Worm (Caenorhabditis elegans) whole organism, mixed stage, embryonic: ENCODE data around the gene K09H11.6.

ENCODE experiments used
- M03D4.4 ChIP-seq: sonication (generic microtip); optimal IDR thresholded peaks from 2 replicates; lab custom pipeline; 2017; ENCODE audit warnings: mild to moderate bottlenecking, missing genetic modification characterization, missing compliant biosample characterization
- bed-3 ChIP-seq: fragments of 200-800 bp; sonication (Bioruptor generic); optimal IDR thresholded peaks from 3 replicates; lab custom pipeline; 2018; ENCODE audit warnings: mild to moderate bottlenecking, missing genetic modification characterization, moderate library complexity, missing compliant biosample characterization
- blmp-1 ChIP-seq: fragments of 150-350 bp; optimal IDR thresholded peaks from 2 replicates; lab custom pipeline; 2014; ENCODE audit warnings: missing biosample characterization, missing genetic modification characterization
- ceh-43 ChIP-seq: fragments of 200-800 bp; sonication (Bioruptor generic); optimal IDR thresholded peaks from 2 replicates; lab custom pipeline; 2018; ENCODE audit warnings: mild to moderate bottlenecking, missing genetic modification characterization, moderate library complexity, missing compliant biosample characterization
- ces-1 ChIP-seq: fragments of 150-350 bp; optimal IDR thresholded peaks from 2 replicates; lab custom pipeline; 2014; ENCODE audit warnings: missing biosample characterization, missing genetic modification reagents, missing genetic modification characterization
- cnd-1 ChIP-seq: fragments of 200-800 bp; sonication (Bioruptor generic); optimal IDR thresholded peaks from 2 replicates; lab custom pipeline; 2018; ENCODE audit warnings: mild to moderate bottlenecking, missing genetic modification characterization, missing compliant biosample characterization
- drap-1 ChIP-seq: fragments of 200-800 bp; sonication (Bioruptor generic); optimal IDR thresholded peaks from 3 replicates; lab custom pipeline; 2018; ENCODE audit warnings: mild to moderate bottlenecking, missing genetic modification characterization, missing compliant biosample characterization
- flh-1 ChIP-seq: fragments of 200-800 bp; sonication (Bioruptor generic); optimal IDR thresholded peaks from 2 replicates; lab custom pipeline; 2018; ENCODE audit warnings: mild to moderate bottlenecking, missing genetic modification characterization, moderate library complexity, missing compliant biosample characterization
- ham-2 ChIP-seq: fragments of 200-800 bp; sonication (Bioruptor generic); optimal IDR thresholded peaks from 2 replicates; lab custom pipeline; 2018; ENCODE audit warnings: mild to moderate bottlenecking, missing genetic modification characterization, missing compliant biosample characterization
- hlh-1 ChIP-seq: fragments of 150-350 bp; optimal IDR thresholded peaks from 2 replicates; lab custom pipeline; 2014; ENCODE audit warnings: missing biosample characterization, missing genetic modification reagents, missing genetic modification characterization
- lin-13 ChIP-seq: fragments of 150-350 bp; optimal IDR thresholded peaks from 2 replicates; lab custom pipeline; 2014; ENCODE audit warnings: missing biosample characterization, missing genetic modification characterization
- lin-32 ChIP-seq: fragments of 200-800 bp; sonication (Bioruptor generic); optimal IDR thresholded peaks from 2 replicates; lab custom pipeline; 2018; ENCODE audit warnings: mild to moderate bottlenecking, missing genetic modification characterization, missing compliant biosample characterization
- lsy-2 ChIP-seq: fragments of 150-350 bp; optimal IDR thresholded peaks from 2 replicates; lab custom pipeline; 2014; ENCODE audit warnings: missing biosample characterization, missing genetic modification characterization
- mab-5 ChIP-seq: fragments of 150-350 bp; optimal IDR thresholded peaks from 2 replicates; lab custom pipeline; 2014; ENCODE audit warnings: missing biosample characterization, missing genetic modification characterization
- mep-1 ChIP-seq: fragments of 150-350 bp; optimal IDR thresholded peaks from 2 replicates; lab custom pipeline; 2017; ENCODE audit warnings: missing biosample characterization, missing genetic modification reagents, missing genetic modification characterization, inconsistent platforms
- mls-2 ChIP-seq: sonication (generic microtip); optimal IDR thresholded peaks from 2 replicates; lab custom pipeline; 2016; ENCODE audit warnings: mild to moderate bottlenecking, missing genetic modification characterization, moderate library complexity, missing compliant biosample characterization
- nhr-12 ChIP-seq: fragments of 150-350 bp; optimal IDR thresholded peaks from 2 replicates; lab custom pipeline; 2014; ENCODE audit warnings: missing biosample characterization, missing genetic modification characterization
- nhr-28 ChIP-seq: fragments of 150-350 bp; optimal IDR thresholded peaks from 2 replicates; lab custom pipeline; 2014; ENCODE audit warnings: missing biosample characterization, missing genetic modification characterization
- pha-4 ChIP-seq: fragments of 150-350 bp; optimal IDR thresholded peaks from 2 replicates; lab custom pipeline; 2018; ENCODE audit warnings: missing biosample characterization, missing genetic modification reagents, missing genetic modification characterization
- snpc-4 ChIP-seq: fragments of 150-350 bp; optimal IDR thresholded peaks from 2 replicates; lab custom pipeline; 2014; ENCODE audit warnings: missing biosample characterization, missing genetic modification characterization
- unc-120 ChIP-seq: sonication (generic microtip); optimal IDR thresholded peaks from 2 replicates; lab custom pipeline; 2017; ENCODE audit warnings: missing genetic modification characterization, missing compliant biosample characterization; ENCODE audit not compliant: poor library complexity, severe bottlenecking
- unc-39 ChIP-seq: fragments of 150-350 bp; optimal IDR thresholded peaks from 2 replicates; lab custom pipeline; 2014; ENCODE audit warnings: missing biosample characterization, missing genetic modification characterization
- unc-62 ChIP-seq: fragments of 150-350 bp; optimal IDR thresholded peaks from 2 replicates; lab custom pipeline; 2014; ENCODE audit warnings: missing biosample characterization, missing genetic modification reagents, missing genetic modification characterization
- zip-8 ChIP-seq: fragments of 150-350 bp; optimal IDR thresholded peaks from 2 replicates; lab custom pipeline; 2014; ENCODE audit warnings: missing biosample characterization, missing genetic modification characterization
- ztf-11 ChIP-seq: fragments of 150-350 bp; optimal IDR thresholded peaks from 2 replicates; lab custom pipeline; 2014; ENCODE audit warnings: missing biosample characterization, missing genetic modification characterization

The K09H11.6 gene

ce11 chrV:5726463-5726862 is 9.5 kb downstream of the K09H11.6 start, which contains the start of gene K09H11.4:
Gene K09H11.4, minus strand, starts transcription at chrV:5726563.
- TF ChIP-seq lin-32 (GFP tag; lab: Kevin White, UChicago) (no peak), ces-1 (GFP tag; lab: Kevin White, UChicago) (no peak), mls-2 (tag; lab: Kevin White, UChicago) (no peak), nhr-12 (tag; lab: Kevin White, UChicago) (no peak)
- TF ChIP-seq, all 35 proteins: peak for 0

ce11 chrV:5724395-5724794 is 11.6 kb downstream of the K09H11.6 start:
- no peak for TF ChIP-seq lsy-2 (tag; lab: Kevin White, UChicago)
- TF ChIP-seq unc-39 (tag; lab: Kevin White, UChicago) = no peak
- TF ChIP-seq lin-32 (GFP tag; lab: Kevin White, UChicago) = no peak
- no peak for TF ChIP-seq nhr-28 (tag; lab: Kevin White, UChicago)
- no peak for TF ChIP-seq M03D4.4
- TF ChIP-seq mls-2 (tag; lab: Kevin White, UChicago) = no peak
- no peak for TF ChIP-seq ceh-43 (GFP tag; lab: Kevin White, UChicago)
- no peak for TF ChIP-seq drap-1
- no peak for TF ChIP-seq unc-120
- no peak for TF ChIP-seq cnd-1
- TF ChIP-seq hlh-1 (tag; lab: Kevin White, UChicago) = no peak

ce11 chrV:5722093-5722492 is 13.9 kb downstream of the K09H11.6 start:
- TF ChIP-seq blmp-1 (tag; lab: Kevin White, UChicago) (no peak), hlh-1 (tag; lab: Kevin White, UChicago) (no peak), drap-1 (no peak), ztf-11 (tag; lab: Kevin White, UChicago) (no peak), mab-5 (tag; lab: Kevin White, UChicago) (no peak), zip-8 (tag; lab: Kevin White, UChicago) (no peak)

- TF ChIP-seq mep-1 (no peak), blmp-1 (tag; lab: Kevin White, UChicago) (no peak)
Observed at ce11 chrV:5717237-5717935, 18.6 kb downstream of the K09H11.6 start, which contains the start of gene rga-3. Gene rga-3, plus strand, starts transcription at chrV:5717885.

ce11 chrV:5716508-5716907 is 19.5 kb downstream of the K09H11.6 start, which contains the start of gene K09H11.9:
Gene K09H11.9, minus strand, starts transcription at chrV:5716608.
- TF ChIP-seq ztf-11 (tag; lab: Kevin White, UChicago) (no peak), mab-5 (tag; lab: Kevin White, UChicago) (no peak), flh-1 (GFP tag; lab: Kevin White, UChicago) (no peak), pha-4 (tag; lab: Kevin White, UChicago) (no peak)

ce11 chrV:5713510-5713909 is 22.5 kb downstream of the K09H11.6 start:
- TF ChIP-seq M03D4.4 = no peak
- no peak for TF ChIP-seq lin-32 (GFP tag; lab: Kevin White, UChicago)
- TF ChIP-seq bed-3 (GFP tag; lab: Kevin White, UChicago) = no peak
- TF ChIP-seq mab-5 (tag; lab: Kevin White, UChicago) = no peak
- TF ChIP-seq unc-120 = no peak
- TF ChIP-seq lin-13 (tag; lab: Kevin White, UChicago) = no peak
- TF ChIP-seq hlh-1 (tag; lab: Kevin White, UChicago) = no peak
- TF ChIP-seq unc-62 = no peak
- TF ChIP-seq, all 35 proteins: peak for 0

ce11 chrV:5712652-5713051 is 23.3 kb downstream of the K09H11.6 start, which contains the start of gene gcst-1:
Gene gcst-1, plus strand, starts transcription at chrV:5712928.
- no peak for TF ChIP-seq ztf-11 (tag; lab: Kevin White, UChicago)
- TF ChIP-seq zip-8 (tag; lab: Kevin White, UChicago) = no peak
- TF ChIP-seq lin-13 (tag; lab: Kevin White, UChicago) = no peak
- TF ChIP-seq M03D4.4 = no peak
- no peak for TF ChIP-seq snpc-4
- TF ChIP-seq mls-2 (tag; lab: Kevin White, UChicago) = no peak
- no peak for TF ChIP-seq cnd-1
- TF ChIP-seq flh-1 (GFP tag; lab: Kevin White, UChicago) = no peak
- no peak for TF ChIP-seq ham-2 (GFP tag; lab: Kevin White, UChicago)
